Fruit fly (Drosophila melanogaster): ENCODE data around the gene Npc2e.

dm6 chr3R:10081469-10082111, 28.5 kb downstream of the Npc2e start:
- TF ChIP-seq D1 (tag; optimal IDR thresholded peaks at IDR 0.05): no peak
- no peak for TF ChIP-seq CG34367 (tag; optimal IDR thresholded peaks at IDR 0.05)
- no peak for TF ChIP-seq CG12605 (GFP tag; IDR thresholded peaks at IDR 0.05)
- TF ChIP-seq fd96Ca (GFP tag; IDR thresholded peaks at IDR 0.05): peak; percentile 9; the same call in 1 of the 3 replicates
